Fruit fly (Drosophila melanogaster) whole organism, wandering third instar larva: ENCODE data around the gene CG12885.

Source experiments
- Abd-B ChIP-seq: fragments of >200 bp; optimal IDR thresholded peaks from 2 replicates; lab custom pipeline; 2017; ENCODE audit warnings: missing biosample characterization, missing genetic modification characterization
- CG9705 ChIP-seq: fragments of 200-800 bp; sonication (Bioruptor generic); optimal IDR thresholded peaks from 2 replicates; lab custom pipeline; 2018; ENCODE audit warnings: missing biosample characterization, mild to moderate bottlenecking, missing genetic modification characterization
- Dif ChIP-seq: fragments of 200-275, 200-300 bp; sonication (Bioruptor generic); optimal IDR thresholded peaks from 2 replicates; lab custom pipeline; 2018; ENCODE audit warnings: missing biosample characterization, missing genetic modification characterization; ENCODE audit not compliant: partially characterized antibody
- GATAd ChIP-seq: sonication (Bioruptor generic); optimal IDR thresholded peaks from 2 replicates; lab custom pipeline; 2016; ENCODE audit warnings: missing biosample characterization, missing genetic modification characterization
- HLH106 ChIP-seq: fragments of 200-800 bp; optimal IDR thresholded peaks from 3 replicates; lab custom pipeline; 2019; ENCODE audit warnings: missing biosample characterization, mild to moderate bottlenecking, missing genetic modification characterization, moderate library complexity
- Hnf4 ChIP-seq: fragments of 200-800 bp; sonication (Bioruptor generic); optimal IDR thresholded peaks from 2 replicates; lab custom pipeline; 2016; ENCODE audit warnings: missing biosample characterization, mild to moderate bottlenecking, missing genetic modification characterization
- Hr83 ChIP-seq: fragments of 200-300 bp; sonication (Bioruptor generic); optimal IDR thresholded peaks from 2 replicates; lab custom pipeline; 2016; ENCODE audit warnings: missing biosample characterization, mild to moderate bottlenecking, missing genetic modification characterization, moderate library complexity; ENCODE audit not compliant: poor library complexity, severe bottlenecking
- Mio ChIP-seq: sonication (Bioruptor generic); optimal IDR thresholded peaks from 2 replicates; lab custom pipeline; 2016; ENCODE audit warnings: missing biosample characterization, missing genetic modification characterization
- Myc ChIP-seq: fragments of >200 bp; optimal IDR thresholded peaks from 2 replicates; lab custom pipeline; 2017
- OdsH ChIP-seq: fragments of 200-800 bp; sonication (Bioruptor generic); optimal IDR thresholded peaks from 2 replicates; lab custom pipeline; 2016; ENCODE audit warnings: missing biosample characterization, mild to moderate bottlenecking, missing genetic modification characterization
- Rel ChIP-seq, 2 experiments: fragments of 200-800 bp; sonication (Bioruptor generic) in 1 of 2; optimal IDR thresholded peaks; 2 replicates in 1 of 2; 3 replicates in 1 of 2; lab custom pipeline; 2016 to 2019; ENCODE audit warnings: mild to moderate bottlenecking in 2 of 2, missing biosample characterization in 2 of 2, missing genetic modification characterization in 2 of 2, moderate library complexity in 1 of 2
- Sp1 ChIP-seq: fragments of 200-800 bp; sonication (Bioruptor generic); optimal IDR thresholded peaks from 3 replicates; lab custom pipeline; 2019; ENCODE audit warnings: missing biosample characterization, mild to moderate bottlenecking, missing genetic modification characterization, moderate library complexity
- Vsx2 ChIP-seq: fragments of 200-300, 225-300 bp; sonication (Bioruptor generic); optimal IDR thresholded peaks from 2 replicates; lab custom pipeline; 2018; ENCODE audit warnings: missing biosample characterization, missing genetic modification characterization; ENCODE audit not compliant: partially characterized antibody
- br ChIP-seq: fragments of 200-800 bp; sonication (Bioruptor generic); optimal IDR thresholded peaks from 2 replicates; lab custom pipeline; 2016; ENCODE audit warnings: missing biosample characterization, missing genetic modification characterization
- brk ChIP-seq: fragments of 200-800 bp; sonication (Bioruptor generic); optimal IDR thresholded peaks from 2 replicates; lab custom pipeline; 2016; ENCODE audit warnings: missing biosample characterization, mild to moderate bottlenecking, missing genetic modification characterization
- dl ChIP-seq, 2 experiments: fragments of 175-275, 200-275 bp in 1 of 2; fragments of 200-275 bp in 1 of 2; sonication (Bioruptor generic); optimal IDR thresholded peaks; lab custom pipeline; 2018; ENCODE audit warnings: mild to moderate bottlenecking in 2 of 2, missing biosample characterization in 2 of 2, missing genetic modification characterization in 2 of 2, moderate library complexity in 2 of 2; ENCODE audit not compliant: partially characterized antibody in 2 of 2, insufficient read depth in 1 of 2
- dmrt93B ChIP-seq: fragments of 200-800 bp; sonication (Bioruptor generic); optimal IDR thresholded peaks from 2 replicates; lab custom pipeline; 2018; ENCODE audit warnings: missing biosample characterization, mild to moderate bottlenecking, missing genetic modification characterization
- dsf ChIP-seq: sonication (Bioruptor generic); optimal IDR thresholded peaks from 2 replicates; lab custom pipeline; 2016; ENCODE audit warnings: missing biosample characterization, missing genetic modification characterization, borderline replicate concordance
- ey ChIP-seq: fragments of 200-800 bp; sonication (Bioruptor generic); optimal IDR thresholded peaks from 2 replicates; lab custom pipeline; 2016; ENCODE audit warnings: missing biosample characterization, missing genetic modification characterization
- foxo ChIP-seq, 2 experiments: fragments of 200-800 bp; sonication (Bioruptor generic); optimal IDR thresholded peaks; 2 replicates in 1 of 2; 3 replicates in 1 of 2; lab custom pipeline; 2016 to 2017; ENCODE audit warnings: missing biosample characterization in 2 of 2, missing genetic modification characterization in 2 of 2
- fru ChIP-seq: fragments of 200-800 bp; sonication (Bioruptor generic); optimal IDR thresholded peaks from 3 replicates; lab custom pipeline; 2016; ENCODE audit warnings: missing biosample characterization, mild to moderate bottlenecking, missing genetic modification characterization
- h ChIP-seq: fragments of 200-800 bp; sonication (Bioruptor generic); optimal IDR thresholded peaks from 3 replicates; lab custom pipeline; 2016; ENCODE audit warnings: missing biosample characterization, mild to moderate bottlenecking, missing genetic modification characterization
- pan ChIP-seq: fragments of >200 bp; optimal IDR thresholded peaks from 2 replicates; lab custom pipeline; 2017
- psq ChIP-seq: fragments of 200-800 bp; sonication (Bioruptor generic); optimal IDR thresholded peaks from 3 replicates; lab custom pipeline; 2017; ENCODE audit warnings: missing biosample characterization, mild to moderate bottlenecking, missing genetic modification characterization, moderate library complexity
- rgr ChIP-seq: fragments of 200-800 bp; sonication (Bioruptor generic); optimal IDR thresholded peaks from 3 replicates; lab custom pipeline; 2016; ENCODE audit warnings: missing biosample characterization, mild to moderate bottlenecking, missing genetic modification characterization
- sage ChIP-seq: fragments of 200-800 bp; sonication (Bioruptor generic); optimal IDR thresholded peaks from 2 replicates; lab custom pipeline; 2016; ENCODE audit warnings: missing biosample characterization, mild to moderate bottlenecking, missing genetic modification characterization
- sv ChIP-seq: fragments of 200-800 bp; sonication (Bioruptor generic); optimal IDR thresholded peaks from 3 replicates; lab custom pipeline; 2016; ENCODE audit warnings: missing biosample characterization, missing genetic modification characterization
- usp ChIP-seq: fragments of >200 bp; optimal IDR thresholded peaks from 2 replicates; lab custom pipeline; 2017; ENCODE audit warnings: missing biosample characterization, missing genetic modification characterization
- woc ChIP-seq: sonication (Bioruptor generic); optimal IDR thresholded peaks from 2 replicates; lab custom pipeline; 2016; ENCODE audit warnings: missing biosample characterization, mild to moderate bottlenecking, missing genetic modification characterization

Gene CG12885

DNA sequence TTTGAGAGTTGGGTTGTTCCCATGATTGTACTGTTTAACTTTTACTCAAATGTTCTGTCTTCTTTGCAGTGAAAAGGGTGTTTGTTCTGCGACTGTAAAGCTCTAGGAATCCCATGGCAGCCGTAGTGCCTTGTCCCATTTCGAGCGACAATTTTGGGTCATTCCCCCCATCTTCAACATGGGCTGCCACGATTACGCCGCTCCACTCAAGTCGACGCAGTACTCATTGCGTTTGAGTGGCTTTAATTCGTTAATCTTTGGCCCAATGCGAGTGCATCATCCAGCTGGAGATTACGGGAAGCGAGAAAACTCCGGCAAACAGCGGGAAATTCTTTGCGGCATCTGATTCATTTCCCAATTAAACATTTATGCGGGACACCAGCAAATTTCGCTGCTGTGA is 35.8 kb downstream of the CG12885 start:
- no peak for TF ChIP-seq Hnf4 (GFP tag; lab: Kevin White, UChicago)
- no peak for TF ChIP-seq h (GFP tag; lab: Kevin White, UChicago)
- TF ChIP-seq Rel (GFP tag; optimal IDR thresholded peaks at IDR 0.05; lab: Kevin White, UChicago): no peak
- peak; percentile 84 for TF ChIP-seq Rel (tag; optimal IDR thresholded peaks at IDR 0.05; lab: Kevin White, UChicago)

- TF ChIP-seq foxo (GFP tag; optimal IDR thresholded peaks at IDR 0.05; lab: Kevin White, UChicago) (peak in 1 of 2 experiments; percentile 62), OdsH (GFP tag; lab: Kevin White, UChicago) (peak; percentile 12), GATAd (GFP tag; lab: Kevin White, UChicago) (no peak), Myc (lab: Kevin White, UChicago) (no peak), Abd-B (no peak), Hr83 (GFP tag; lab: Kevin White, UChicago) (no peak), br (GFP tag; lab: Kevin White, UChicago) (peak; percentile 61), h (GFP tag; lab: Kevin White, UChicago) (peak; percentile 74), sv (GFP tag; lab: Kevin White, UChicago) (peak; percentile 23), usp (GFP tag; lab: Kevin White, UChicago) (no peak), Mio (GFP tag; lab: Kevin White, UChicago) (no peak), dmrt93B (GFP tag; lab: Kevin White, UChicago) (peak; percentile 41), sage (GFP tag; lab: Kevin White, UChicago) (no peak), Sp1 (GFP tag; lab: Kevin White, UChicago) (peak; percentile 24), fru (GFP tag; lab: Kevin White, UChicago) (peak; percentile 61), brk (GFP tag; lab: Kevin White, UChicago) (no peak), pan (lab: Kevin White, UChicago) (no peak), dsf (GFP tag; lab: Kevin White, UChicago) (no peak), ey (GFP tag; lab: Kevin White, UChicago) (peak; percentile 63), woc (GFP tag; lab: Kevin White, UChicago) (peak; percentile 13), psq (GFP tag; lab: Kevin White, UChicago) (peak; percentile 49), CG9705 (peak; percentile 22), rgr (GFP tag; lab: Kevin White, UChicago) (peak; percentile 35), HLH106 (tag; lab: Kevin White, UChicago) (peak; percentile 66)
Observed at dm6 chr3R:27556972-27557371, 36.3 kb downstream of the CG12885 start.

dm6 chr3R:27557970-27558659 is 37.4 kb downstream of the CG12885 start:
- no peak for TF ChIP-seq fru (GFP tag; lab: Kevin White, UChicago)
- TF ChIP-seq dsf (GFP tag; lab: Kevin White, UChicago): no peak
- no peak for TF ChIP-seq HLH106 (tag; lab: Kevin White, UChicago)
- TF ChIP-seq dl (GFP tag; optimal IDR thresholded peaks at IDR 0.05; lab: Kevin White, UChicago; ENCODE audit: insufficient read depth in 1 of 2, partially characterized antibody in 2 of 2): no peak
- TF ChIP-seq GATAd (GFP tag; lab: Kevin White, UChicago): no peak
- TF ChIP-seq br (GFP tag; lab: Kevin White, UChicago): no peak

DNA sequence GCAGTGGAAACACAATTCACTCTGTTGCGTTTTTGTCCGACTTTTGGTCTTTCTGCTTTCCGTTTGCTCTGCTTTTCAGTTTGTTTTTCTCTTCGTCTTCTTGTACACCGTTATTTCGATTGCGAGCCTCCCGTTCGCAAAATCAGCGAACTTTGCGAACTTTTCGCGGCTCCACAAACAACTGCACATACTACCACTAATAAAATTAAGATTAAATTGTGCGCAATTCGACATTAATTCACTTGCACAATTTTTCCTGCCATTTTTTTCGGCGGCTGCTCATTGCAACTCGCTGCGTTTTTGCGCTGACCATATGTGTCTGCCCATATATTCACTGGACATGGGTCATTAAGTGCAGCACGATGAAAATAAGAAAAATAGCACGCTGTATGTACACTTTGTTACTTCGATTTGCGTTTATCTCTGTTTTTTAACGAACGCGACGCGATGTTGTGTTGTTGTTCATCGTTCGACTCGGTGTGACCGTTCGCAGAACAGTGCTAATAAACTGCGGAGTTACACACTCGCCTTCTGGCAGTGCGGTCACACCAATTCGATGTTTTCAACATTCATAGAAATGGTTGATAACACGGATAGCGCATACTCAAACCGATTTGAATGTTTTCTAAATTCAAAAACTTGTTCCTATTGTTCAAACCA is 38.1 kb downstream of the CG12885 start, which contains the start of gene Klp98A:
Gene Klp98A (minus strand): TSS at position 486 of the 660 bp plus-strand sequence.
- TF ChIP-seq Hnf4 (GFP tag; lab: Kevin White, UChicago) (peak; percentile 12), Myc (lab: Kevin White, UChicago) (peak; percentile 78), Hr83 (GFP tag; lab: Kevin White, UChicago) (peak; percentile 40), brk (GFP tag; lab: Kevin White, UChicago) (no peak), CG9705 (no peak), br (GFP tag; lab: Kevin White, UChicago) (no peak), psq (GFP tag; lab: Kevin White, UChicago) (peak; percentile 70), ey (GFP tag; lab: Kevin White, UChicago) (no peak)

DNA sequence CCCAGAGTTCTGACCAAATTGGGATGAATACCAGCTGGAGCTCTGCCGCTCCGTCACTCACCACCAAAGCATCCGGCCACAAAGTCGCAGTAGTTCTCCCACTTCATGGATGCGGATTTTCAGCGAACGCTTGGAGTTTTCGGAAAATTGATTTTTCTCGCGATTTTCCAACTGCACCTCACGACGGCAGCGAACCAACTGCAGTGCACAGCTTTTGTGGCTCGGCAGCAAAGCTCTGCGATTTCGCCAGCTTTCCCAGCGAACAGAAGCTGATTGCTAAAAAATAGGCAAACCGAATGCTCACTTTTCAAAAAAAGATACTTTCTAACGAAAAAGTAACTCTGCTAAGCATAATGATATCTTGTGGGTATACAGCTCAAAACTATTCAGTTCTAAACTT is 40.4 kb downstream of the CG12885 start, which contains the start of gene CG5646:
Gene CG5646 (minus strand): TSS at position 206 of the 400 bp plus-strand sequence.
- peak; percentile 50 for TF ChIP-seq Dif (GFP tag; lab: Kevin White, UChicago)
- TF ChIP-seq Sp1 (GFP tag; lab: Kevin White, UChicago): no peak
- TF ChIP-seq Vsx2 (GFP tag; lab: Kevin White, UChicago): peak; percentile 10
